Worm (Caenorhabditis elegans) whole organism, mixed stage, embryonic: ENCODE data around the gene C29F9.9.

Experiments
- ceh-83 ChIP-seq: fragments of 200-800 bp; sonication (Bioruptor generic); optimal IDR thresholded peaks from 2 replicates; lab custom pipeline; 2018; ENCODE audit warnings: mild to moderate bottlenecking, missing genetic modification characterization, missing compliant biosample characterization
- cnd-1 ChIP-seq: fragments of 200-800 bp; sonication (Bioruptor generic); optimal IDR thresholded peaks from 2 replicates; lab custom pipeline; 2018; ENCODE audit warnings: mild to moderate bottlenecking, missing genetic modification characterization, missing compliant biosample characterization
- elt-1 ChIP-seq: sonication (generic microtip); optimal IDR thresholded peaks from 2 replicates; lab custom pipeline; 2017; ENCODE audit warnings: missing genetic modification characterization, mild to moderate bottlenecking, missing compliant biosample characterization, antibody characterized with exemption, moderate library complexity, borderline replicate concordance; ENCODE audit not compliant: insufficient read depth
- flh-1 ChIP-seq: fragments of 200-800 bp; sonication (Bioruptor generic); optimal IDR thresholded peaks from 2 replicates; lab custom pipeline; 2018; ENCODE audit warnings: mild to moderate bottlenecking, missing genetic modification characterization, moderate library complexity, missing compliant biosample characterization
- lin-13 ChIP-seq: fragments of 150-350 bp; optimal IDR thresholded peaks from 2 replicates; lab custom pipeline; 2014; ENCODE audit warnings: missing biosample characterization, missing genetic modification characterization
- lin-32 ChIP-seq: fragments of 200-800 bp; sonication (Bioruptor generic); optimal IDR thresholded peaks from 2 replicates; lab custom pipeline; 2018; ENCODE audit warnings: mild to moderate bottlenecking, missing genetic modification characterization, missing compliant biosample characterization
- mep-1 ChIP-seq: fragments of 150-350 bp; optimal IDR thresholded peaks from 2 replicates; lab custom pipeline; 2017; ENCODE audit warnings: missing biosample characterization, missing genetic modification reagents, missing genetic modification characterization, inconsistent platforms
- nhr-28 ChIP-seq: fragments of 150-350 bp; optimal IDR thresholded peaks from 2 replicates; lab custom pipeline; 2014; ENCODE audit warnings: missing biosample characterization, missing genetic modification characterization
- nhr-76 ChIP-seq: sonication (generic microtip); optimal IDR thresholded peaks from 2 replicates; lab custom pipeline; 2017; ENCODE audit warnings: missing biosample characterization, missing genetic modification characterization
- sem-2 ChIP-seq: fragments of 200-800 bp; sonication (Bioruptor generic); optimal IDR thresholded peaks from 2 replicates; lab custom pipeline; 2018; ENCODE audit warnings: mild to moderate bottlenecking, missing genetic modification characterization, missing compliant biosample characterization
- unc-39 ChIP-seq: fragments of 150-350 bp; optimal IDR thresholded peaks from 2 replicates; lab custom pipeline; 2014; ENCODE audit warnings: missing biosample characterization, missing genetic modification characterization
- unc-62 ChIP-seq: fragments of 150-350 bp; optimal IDR thresholded peaks from 2 replicates; lab custom pipeline; 2014; ENCODE audit warnings: missing biosample characterization, missing genetic modification reagents, missing genetic modification characterization

DNA sequence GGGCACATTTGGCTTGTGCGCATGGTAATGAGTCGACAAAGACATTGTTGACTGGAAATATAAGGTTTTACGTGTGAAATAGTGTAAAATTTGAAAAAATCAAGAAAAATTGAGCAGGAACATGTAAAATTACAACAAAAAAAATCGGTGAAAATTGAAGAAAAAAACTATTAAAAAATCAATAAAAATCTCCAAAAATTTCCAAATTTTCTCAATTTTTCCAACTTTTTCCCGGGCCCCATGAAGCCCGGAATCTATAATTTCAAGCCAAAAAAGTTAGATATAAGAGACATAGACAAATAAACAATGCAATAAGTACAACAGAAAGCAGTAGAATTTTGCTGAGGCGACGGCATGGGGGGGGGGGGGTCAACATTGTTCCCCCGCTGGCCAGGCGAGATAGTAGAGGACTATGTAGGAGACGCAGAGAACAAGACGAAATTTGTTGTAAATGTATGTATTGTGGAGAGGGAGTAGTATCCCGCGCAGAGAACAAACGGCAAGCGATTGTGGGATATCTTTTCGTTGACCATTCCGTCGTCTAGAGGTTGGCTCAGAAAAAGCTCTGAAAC, 3.9 kb downstream of the C29F9.9 start, which contains the start of gene pat-4:
- no peak for TF ChIP-seq nhr-28 (tag; lab: Kevin White, UChicago)
- TF ChIP-seq unc-39 (tag; lab: Kevin White, UChicago): no peak
- TF ChIP-seq cnd-1 (tag; lab: Kevin White, UChicago): no peak
- TF ChIP-seq nhr-76: no peak
- TF ChIP-seq ceh-83: no peak
- no peak for TF ChIP-seq sem-2 (GFP tag; lab: Kevin White, UChicago)
- no peak for TF ChIP-seq lin-32 (GFP tag; lab: Kevin White, UChicago)
- no peak for TF ChIP-seq elt-1 (tag; lab: Kevin White, UChicago)
- no peak for TF ChIP-seq lin-13 (tag; lab: Kevin White, UChicago)
- no peak for TF ChIP-seq flh-1 (GFP tag; lab: Kevin White, UChicago)
- peak; percentile 9 for TF ChIP-seq mep-1 (tag; lab: Kevin White, UChicago)
- no peak for TF ChIP-seq unc-62 (GFP tag; lab: Kevin White, UChicago)
